Worm (Caenorhabditis elegans) whole organism, early embryonic: ENCODE results near the gene Y51B9A.5.

Source experiments
- B0310.2 ChIP-seq: sonication (generic microtip); optimal IDR thresholded peaks from 2 replicates; lab custom pipeline; 2016; ENCODE audit warnings: mild to moderate bottlenecking, missing genetic modification characterization, missing compliant biosample characterization
- F13C5.2 ChIP-seq: sonication (generic microtip); optimal IDR thresholded peaks from 2 replicates; lab custom pipeline; 2017; ENCODE audit warnings: mild to moderate bottlenecking, missing genetic modification characterization, inconsistent platforms, missing compliant biosample characterization
- aly-1 ChIP-seq: sonication (generic microtip); optimal IDR thresholded peaks from 2 replicates; lab custom pipeline; 2016; ENCODE audit warnings: missing genetic modification characterization, missing compliant biosample characterization
- ama-1 ChIP-seq: fragments of 150-350 bp; optimal IDR thresholded peaks from 2 replicates; lab custom pipeline; 2014
- ceh-13 ChIP-seq: fragments of 200-800 bp; sonication (Bioruptor generic); optimal IDR thresholded peaks from 2 replicates; lab custom pipeline; 2018; ENCODE audit warnings: mild to moderate bottlenecking, missing genetic modification characterization, missing compliant biosample characterization
- ceh-36 ChIP-seq: sonication (generic microtip); optimal IDR thresholded peaks from 2 replicates; lab custom pipeline; 2016; ENCODE audit warnings: missing genetic modification characterization, inconsistent platforms, missing compliant biosample characterization
- ets-7 ChIP-seq: sonication (generic microtip); optimal IDR thresholded peaks from 2 replicates; lab custom pipeline; 2016; ENCODE audit warnings: missing genotype, missing genetic modification characterization, missing compliant biosample characterization
- flt-1 ChIP-seq: fragments of 200-800 bp; sonication (Bioruptor generic); IDR thresholded peaks from 2 replicates; pipeline ENCODE4 v1.3.6; 2022; ENCODE audit warnings: missing genetic modification characterization, missing compliant biosample characterization
- hmbx-1 ChIP-seq: sonication (generic microtip); optimal IDR thresholded peaks from 2 replicates; lab custom pipeline; 2016; ENCODE audit warnings: mild to moderate bottlenecking, missing genetic modification characterization, missing compliant biosample characterization
- hmg-4 ChIP-seq: fragments of 200-800 bp; sonication (Bioruptor generic); optimal IDR thresholded peaks from 2 replicates; lab custom pipeline; 2018; ENCODE audit warnings: mild to moderate bottlenecking, missing genetic modification characterization, missing compliant biosample characterization
- hnd-1 ChIP-seq: sonication (generic microtip); optimal IDR thresholded peaks from 2 replicates; lab custom pipeline; 2016; ENCODE audit warnings: missing genetic modification characterization, missing compliant biosample characterization
- pes-1 ChIP-seq: fragments of 200-800 bp; sonication (Bioruptor generic); IDR thresholded peaks from 2 replicates; pipeline ENCODE4 v1.3.6; 2022; ENCODE audit warnings: missing genetic modification reagents, missing genetic modification characterization, missing compliant biosample characterization
- scrt-1 ChIP-seq: fragments of 200-800 bp; sonication (Bioruptor generic); IDR thresholded peaks from 2 replicates; pipeline ENCODE4 v1.3.6; 2022; ENCODE audit warnings: missing genetic modification characterization, missing compliant biosample characterization
- sea-1 ChIP-seq: fragments of 200-800 bp; sonication (Bioruptor generic); conservative IDR thresholded peaks from 2 replicates; pipeline ENCODE4 v1.3.6; 2022; ENCODE audit warnings: missing genetic modification characterization, missing compliant biosample characterization
- tbx-11 ChIP-seq: fragments of 200-800 bp; sonication (Bioruptor generic); IDR thresholded peaks from 2 replicates; pipeline ENCODE4 v1.3.6; 2022; ENCODE audit warnings: missing genetic modification characterization, missing compliant biosample characterization
- tbx-37 ChIP-seq: fragments of 200-800 bp; sonication (Bioruptor generic); conservative IDR thresholded peaks from 2 replicates; pipeline ENCODE4 v1.3.6; 2022; ENCODE audit warnings: missing genetic modification reagents, missing genetic modification characterization, missing compliant biosample characterization
- tra-4 ChIP-seq: sonication (generic microtip); optimal IDR thresholded peaks from 2 replicates; lab custom pipeline; 2017; ENCODE audit warnings: missing genetic modification characterization, missing compliant biosample characterization

Gene Y51B9A.5

ce11 chrII:9397496-9397895, 6.5 kb upstream of the Y51B9A.5 start, which contains the start of gene Y51B9A.9:
Gene Y51B9A.9 (minus strand): TSS chrII:9397596.
- TF ChIP-seq hmbx-1 (tag; lab: Kevin White, UChicago) (no peak), B0310.2 (no peak), hmg-4 (GFP tag; lab: Kevin White, UChicago) (no peak), aly-1 (tag; lab: Kevin White, UChicago) (no peak), flt-1 (GFP tag; lab: Robert Waterston, UW) (no peak), hnd-1 (tag; lab: Kevin White, UChicago) (no peak), pes-1 (GFP tag; lab: Robert Waterston, UW) (no peak), ceh-36 (tag; lab: Kevin White, UChicago) (no peak), tra-4 (tag; lab: Kevin White, UChicago) (no peak), tbx-37 (GFP tag; lab: Robert Waterston, UW) (no peak)

- TF ChIP-seq hnd-1 (tag; lab: Kevin White, UChicago), result no peak
- no peak for TF ChIP-seq pes-1 (GFP tag; lab: Robert Waterston, UW)
- TF ChIP-seq ets-7, result no peak
- no peak for TF ChIP-seq aly-1 (tag; lab: Kevin White, UChicago)
- no peak for TF ChIP-seq tra-4 (tag; lab: Kevin White, UChicago)
- TF ChIP-seq tbx-37 (GFP tag; lab: Robert Waterston, UW), result no peak
- no peak for TF ChIP-seq hmbx-1 (tag; lab: Kevin White, UChicago)
- TF ChIP-seq hmg-4 (GFP tag; lab: Kevin White, UChicago), result no peak
- no peak for TF ChIP-seq F13C5.2 (tag; lab: Kevin White, UChicago)
- TF ChIP-seq ama-1, result no peak
- TF ChIP-seq tbx-11, result no peak
- TF ChIP-seq flt-1 (GFP tag; lab: Robert Waterston, UW), result no peak
- no peak for TF ChIP-seq ceh-36 (tag; lab: Kevin White, UChicago)
- TF ChIP-seq B0310.2, result no peak
- no peak for TF ChIP-seq ceh-13 (GFP tag; lab: Kevin White, UChicago)
- no peak for TF ChIP-seq scrt-1 (GFP tag; lab: Robert Waterston, UW)
These were observed 5.5 kb upstream of the Y51B9A.5 start, which contains the start of the genes Y51B9A.14 and Y51B9A.8 for ce11 chrII:9398370-9398901. Gene Y51B9A.14 (minus strand): TSS chrII:9398470. Gene Y51B9A.8 (plus strand): TSS chrII:9398851.

- no peak for TF ChIP-seq ceh-36 (tag; lab: Kevin White, UChicago)
- TF ChIP-seq flt-1 (GFP tag; lab: Robert Waterston, UW), result no peak
- no peak for TF ChIP-seq hnd-1 (tag; lab: Kevin White, UChicago)
- no peak for TF ChIP-seq pes-1 (GFP tag; lab: Robert Waterston, UW)
- no peak for TF ChIP-seq tra-4 (tag; lab: Kevin White, UChicago)
- no peak for TF ChIP-seq scrt-1 (GFP tag; lab: Robert Waterston, UW)
- TF ChIP-seq ceh-13 (GFP tag; lab: Kevin White, UChicago), result no peak
- TF ChIP-seq hmg-4 (GFP tag; lab: Kevin White, UChicago), result no peak
- no peak for TF ChIP-seq B0310.2
- TF ChIP-seq aly-1 (tag; lab: Kevin White, UChicago), result no peak
- TF ChIP-seq ets-7, result no peak
- no peak for TF ChIP-seq ama-1
- TF ChIP-seq hmbx-1 (tag; lab: Kevin White, UChicago), result no peak
- no peak for TF ChIP-seq F13C5.2 (tag; lab: Kevin White, UChicago)
- no peak for TF ChIP-seq sea-1 (GFP tag; lab: Robert Waterston, UW)
- no peak for TF ChIP-seq tbx-11
- no peak for TF ChIP-seq tbx-37 (GFP tag; lab: Robert Waterston, UW)
These were observed 4.2 kb upstream of the Y51B9A.5 start, which contains the start of gene Y51B9A.7 for ce11 chrII:9399746-9400145. Gene Y51B9A.7 (plus strand): TSS chrII:9400046.

- TF ChIP-seq tbx-37 (GFP tag; lab: Robert Waterston, UW) (no peak), tra-4 (tag; lab: Kevin White, UChicago) (no peak), hmg-4 (GFP tag; lab: Kevin White, UChicago) (no peak)
These were observed 859 bp upstream of the Y51B9A.5 start, which contains the start of gene Y51B9A.6 for ce11 chrII:9403087-9403486. Gene Y51B9A.6 (minus strand): TSS chrII:9403187.

ce11 chrII:9407020-9407419, 3.1 kb downstream of the Y51B9A.5 start, which contains the start of gene mpz-6:
Gene mpz-6 (minus strand): TSS chrII:9407120.
- no peak for TF ChIP-seq ama-1
- no peak for TF ChIP-seq B0310.2
- TF ChIP-seq flt-1 (GFP tag; lab: Robert Waterston, UW), result no peak
- TF ChIP-seq F13C5.2 (tag; lab: Kevin White, UChicago), result no peak
- no peak for TF ChIP-seq hnd-1 (tag; lab: Kevin White, UChicago)
- no peak for TF ChIP-seq hmg-4 (GFP tag; lab: Kevin White, UChicago)
- no peak for TF ChIP-seq pes-1 (GFP tag; lab: Robert Waterston, UW)
- no peak for TF ChIP-seq ceh-36 (tag; lab: Kevin White, UChicago)

- TF ChIP-seq flt-1 (GFP tag; lab: Robert Waterston, UW) (no peak), ceh-36 (tag; lab: Kevin White, UChicago) (no peak), ama-1 (no peak), tbx-37 (GFP tag; lab: Robert Waterston, UW) (no peak), aly-1 (tag; lab: Kevin White, UChicago) (no peak), B0310.2 (no peak), scrt-1 (GFP tag; lab: Robert Waterston, UW) (no peak), ceh-13 (GFP tag; lab: Kevin White, UChicago) (no peak), hnd-1 (tag; lab: Kevin White, UChicago) (no peak), F13C5.2 (tag; lab: Kevin White, UChicago) (no peak), tbx-11 (no peak), pes-1 (GFP tag; lab: Robert Waterston, UW) (no peak), hmg-4 (GFP tag; lab: Kevin White, UChicago) (no peak), ets-7 (no peak), tra-4 (tag; lab: Kevin White, UChicago) (no peak), hmbx-1 (tag; lab: Kevin White, UChicago) (no peak), sea-1 (GFP tag; lab: Robert Waterston, UW) (no peak)
These were observed 3.5 kb downstream of the Y51B9A.5 start, which contains the start of gene arrd-2 for ce11 chrII:9407469-9407868. Gene arrd-2 (plus strand): TSS chrII:9407769.

ce11 chrII:9411497-9411896, 7.6 kb downstream of the Y51B9A.5 start, which contains the start of gene M176.9:
Gene M176.9 (minus strand): TSS chrII:9411597.
- TF ChIP-seq aly-1 (tag; lab: Kevin White, UChicago) (no peak), sea-1 (GFP tag; lab: Robert Waterston, UW) (no peak), ceh-13 (GFP tag; lab: Kevin White, UChicago) (no peak), ama-1 (no peak), B0310.2 (no peak), scrt-1 (GFP tag; lab: Robert Waterston, UW) (no peak), tra-4 (tag; lab: Kevin White, UChicago) (no peak), ceh-36 (tag; lab: Kevin White, UChicago) (no peak), ets-7 (no peak), tbx-37 (GFP tag; lab: Robert Waterston, UW) (no peak), hmbx-1 (tag; lab: Kevin White, UChicago) (no peak), hmg-4 (GFP tag; lab: Kevin White, UChicago) (no peak), hnd-1 (tag; lab: Kevin White, UChicago) (no peak), pes-1 (GFP tag; lab: Robert Waterston, UW) (no peak), tbx-11 (no peak), flt-1 (GFP tag; lab: Robert Waterston, UW) (no peak), F13C5.2 (tag; lab: Kevin White, UChicago) (no peak)
